Worm (Caenorhabditis elegans) whole organism, young adult: Measurements from ENCODE around the gene fbxa-13.
"Not testable (repeated sequence)": the region's sequence is repeated elsewhere in the genome, so short reads cannot be mapped to it uniquely, and the experiment has no call there.

Experiments
- ama-1 ChIP-seq, 3 experiments: fragments of 150-350 bp in 1 of 3; sonication (generic microtip) in 2 of 3; optimal IDR thresholded peaks; 2 replicates each; lab custom pipeline; 2014 to 2018; ENCODE audit warnings: missing biosample characterization in 2 of 3, missing genetic modification characterization in 2 of 3, missing genetic modification reagents in 2 of 3
- ceh-100 ChIP-seq: fragments of 200-800 bp; sonication (Bioruptor generic); IDR thresholded peaks from 2 replicates; pipeline ENCODE4 v1.3.6; 2022; ENCODE audit warnings: missing genetic modification reagents, missing genetic modification characterization, missing compliant biosample characterization
- hmg-20 ChIP-seq: fragments of 200-800 bp; sonication (Bioruptor generic); IDR thresholded peaks from 2 replicates; pipeline ENCODE4 v1.3.6; 2022; ENCODE audit warnings: missing genetic modification reagents, missing genetic modification characterization, missing compliant biosample characterization
- lin-26 ChIP-seq: fragments of 200-800 bp; sonication (Bioruptor generic); IDR thresholded peaks from 2 replicates; pipeline ENCODE4 v1.3.6; 2022; ENCODE audit warnings: missing genetic modification reagents, missing genetic modification characterization, missing compliant biosample characterization
- madf-8 ChIP-seq: fragments of 200-800 bp; sonication (Bioruptor generic); conservative IDR thresholded peaks from 2 replicates; pipeline ENCODE4 v1.3.6; 2022; ENCODE audit warnings: missing genetic modification reagents, missing genetic modification characterization, missing compliant biosample characterization
- snpc-1.1 ChIP-seq: sonication (generic microtip); optimal IDR thresholded peaks from 2 replicates; lab custom pipeline; 2017; ENCODE audit warnings: missing genetic modification characterization, mild to moderate bottlenecking, missing compliant biosample characterization, antibody characterized with exemption, moderate library complexity, missing genotype, missing genetic modification reagents; ENCODE audit not compliant: insufficient read depth
- somi-1 ChIP-seq: fragments of 200-800 bp; sonication (Bioruptor generic); optimal IDR thresholded peaks from 2 replicates; lab custom pipeline; 2018; ENCODE audit warnings: mild to moderate bottlenecking, missing genetic modification characterization, missing compliant biosample characterization
- unc-62 ChIP-seq: fragments of 150-350 bp; optimal IDR thresholded peaks from 2 replicates; lab custom pipeline; 2014; ENCODE audit warnings: missing biosample characterization, missing genetic modification reagents, missing genetic modification characterization

DNA sequence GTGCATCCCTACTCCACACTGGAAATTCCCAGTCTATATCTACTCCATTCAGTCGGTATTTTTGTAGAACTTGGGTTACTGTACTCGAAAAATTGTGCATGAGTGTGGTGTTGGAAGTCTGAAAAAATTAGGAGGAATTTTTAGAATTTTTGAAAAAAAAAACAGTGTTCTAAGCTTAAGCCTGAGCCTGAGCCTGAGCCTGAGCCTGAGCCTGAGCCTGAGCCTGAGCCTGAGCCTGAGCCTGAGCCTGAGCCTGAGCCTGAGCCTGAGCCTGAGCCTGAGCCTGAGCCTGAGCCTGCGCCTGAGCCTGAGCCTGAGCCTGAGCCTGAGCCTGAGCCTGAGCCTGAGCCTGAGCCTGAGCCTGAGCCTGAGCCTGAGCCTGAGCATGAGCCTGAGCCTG, 49.4 kb downstream of the fbxa-13 start:
- not testable (repeated sequence) for TF ChIP-seq unc-62; ama-1 (optimal IDR thresholded peaks at IDR 0.05; lab: Kevin White, UChicago); ama-1 (GFP tag; optimal IDR thresholded peaks at IDR 0.05; lab: Kevin White, UChicago); somi-1 (GFP tag; lab: Kevin White, UChicago); lin-26 (GFP tag; lab: Robert Waterston, UW); madf-8 (GFP tag; lab: Robert Waterston, UW); ceh-100 (GFP tag; lab: Robert Waterston, UW); snpc-1.1 (tag; lab: Kevin White, UChicago); hmg-20
